Fruit fly (Drosophila melanogaster): ENCODE data around the gene CG3285.

The CG3285 gene

DNA sequence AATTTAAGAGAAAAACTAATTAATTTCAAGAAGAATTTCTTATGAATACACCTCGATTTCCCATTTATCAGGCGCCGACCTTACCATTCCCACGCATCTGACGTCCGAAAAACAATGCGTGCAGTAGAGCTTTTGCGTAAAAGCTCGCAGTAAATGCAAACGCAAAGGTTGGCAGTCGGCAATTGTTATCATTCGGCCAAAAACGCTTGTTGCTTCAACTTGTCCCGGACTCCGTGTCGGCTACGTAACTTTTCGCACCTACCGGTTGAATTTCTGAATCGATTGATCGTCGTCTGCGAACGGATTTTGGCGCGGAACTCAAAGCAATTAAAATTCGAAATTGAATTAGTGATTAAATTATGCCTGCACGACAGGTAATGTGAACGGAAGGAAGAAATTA is 26.8 kb upstream of the CG3285 start, which contains the start of gene CG3277:
Gene CG3277, plus strand, starts transcription at position 208 of the 400 bp plus-strand sequence.
- TF ChIP-seq CG14667 (GFP tag; IDR thresholded peaks at IDR 0.05) (no peak), scrt (GFP tag; optimal IDR thresholded peaks at IDR 0.05) (peak; percentile 42), twi (tag; optimal IDR thresholded peaks at IDR 0.05) (no peak), Jarid2 (GFP tag; optimal IDR thresholded peaks at IDR 0.05) (peak; percentile 0), Pdp1 (GFP tag; optimal IDR thresholded peaks at IDR 0.05) (peak in 1 of 2 experiments; percentile 32), lab (GFP tag; optimal IDR thresholded peaks at IDR 0.05) (peak; percentile 19), chif (GFP tag; optimal IDR thresholded peaks at IDR 0.05) (no peak), ab (GFP tag; optimal IDR thresholded peaks at IDR 0.05) (no peak), CG7928 (GFP tag; optimal IDR thresholded peaks at IDR 0.05) (no peak), CG11695 (GFP tag; IDR thresholded peaks at IDR 0.05) (0 out of 3 replicates have a peak, but pooled peaks have one; percentile 11), Deaf1 (tag; optimal IDR thresholded peaks at IDR 0.05) (peak; percentile 57), CG10274 (GFP tag; optimal IDR thresholded peaks at IDR 0.05) (no peak), sr (GFP tag; IDR thresholded peaks at IDR 0.05) (peak; percentile 7; the same call in 1 of the 3 replicates), prd (optimal IDR thresholded peaks at IDR 0.05) (no peak), prd (GFP tag; IDR thresholded peaks at IDR 0.05) (no peak), chm (GFP tag; IDR thresholded peaks at IDR 0.05) (peak; percentile 13; the same call in 1 of the 2 replicates)

DNA sequence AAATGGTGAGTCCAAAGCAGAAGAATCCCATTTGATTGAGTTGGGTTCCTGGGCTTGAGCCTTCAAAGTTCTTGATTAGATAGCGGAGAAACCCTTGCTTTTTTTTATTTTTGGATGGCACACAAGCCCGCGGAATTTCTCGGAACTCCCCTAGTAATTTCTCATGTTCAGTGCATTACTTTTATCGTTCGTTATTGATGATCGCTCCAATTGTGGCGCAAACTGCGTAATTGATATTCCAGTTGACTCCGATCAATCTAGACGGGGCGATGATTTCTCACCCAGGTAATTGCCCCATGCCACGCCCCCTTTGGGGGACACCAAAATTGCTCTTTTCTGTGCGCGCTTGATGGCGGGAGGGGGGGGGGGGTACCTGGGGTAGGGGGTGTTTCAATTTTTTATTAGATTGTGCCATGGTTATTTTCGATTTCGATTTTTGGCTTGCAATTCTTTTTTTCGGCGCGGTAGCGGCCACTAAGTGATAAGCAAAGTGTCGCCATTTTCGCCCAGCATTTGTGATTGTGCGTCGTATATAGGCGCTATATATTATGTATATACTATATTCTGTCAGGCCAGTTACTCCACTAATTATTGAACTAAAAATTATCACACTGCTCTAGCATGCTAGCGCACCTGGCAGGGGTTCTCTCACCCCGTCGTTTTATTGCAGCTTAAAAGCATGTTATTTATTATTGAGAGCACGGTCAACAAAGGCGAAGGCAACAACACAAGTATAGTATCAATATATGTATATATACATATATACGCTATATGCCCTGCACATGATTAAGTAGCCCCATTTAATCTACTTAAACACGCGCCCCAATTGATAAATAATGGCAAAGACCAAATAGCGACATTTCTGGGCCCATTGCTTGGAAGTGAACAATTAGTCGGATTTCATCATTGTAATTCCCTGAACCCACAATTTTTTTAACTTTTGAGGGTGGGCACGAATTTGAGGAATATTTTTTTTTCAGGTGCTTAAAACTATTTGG is 25.6 kb upstream of the CG3285 start:
- TF ChIP-seq lab (GFP tag; optimal IDR thresholded peaks at IDR 0.05) (peak; percentile 83), CG34376 (GFP tag; optimal IDR thresholded peaks at IDR 0.05) (peak; percentile 34), tio (GFP tag; optimal IDR thresholded peaks at IDR 0.05) (no peak), CG11696 (GFP tag; IDR thresholded peaks at IDR 0.05) (peak; percentile 20; the same call in 1 of the 2 replicates), esg (GFP tag; conservative IDR thresholded peaks at IDR 0.05) (no peak), Med (GFP tag) (peak; percentile 33), CG8388 (GFP tag; optimal IDR thresholded peaks at IDR 0.05) (no peak), prd (optimal IDR thresholded peaks at IDR 0.05) (no peak), prd (GFP tag; IDR thresholded peaks at IDR 0.05) (no peak), exex (tag; optimal IDR thresholded peaks at IDR 0.05) (peak; percentile 88), sug (tag; optimal IDR thresholded peaks at IDR 0.05) (peak; percentile 69), crol (GFP tag; IDR thresholded peaks at IDR 0.05) (peak; percentile 75), cwo (GFP tag; optimal IDR thresholded peaks at IDR 0.05) (peak; percentile 35), Dip3 (GFP tag; optimal IDR thresholded peaks at IDR 0.05) (no peak), CG7987 (GFP tag; optimal IDR thresholded peaks at IDR 0.05) (peak; percentile 14), HLH4C (GFP tag; IDR thresholded peaks at IDR 0.05; ENCODE audit: partially characterized antibody) (0 out of 3 replicates have a peak, but pooled peaks have one; percentile 9), sens (GFP tag) (peak; percentile 42), rib (GFP tag; IDR thresholded peaks at IDR 0.05) (0 out of 2 replicates have a peak, but pooled peaks have one; percentile 16)

DNA sequence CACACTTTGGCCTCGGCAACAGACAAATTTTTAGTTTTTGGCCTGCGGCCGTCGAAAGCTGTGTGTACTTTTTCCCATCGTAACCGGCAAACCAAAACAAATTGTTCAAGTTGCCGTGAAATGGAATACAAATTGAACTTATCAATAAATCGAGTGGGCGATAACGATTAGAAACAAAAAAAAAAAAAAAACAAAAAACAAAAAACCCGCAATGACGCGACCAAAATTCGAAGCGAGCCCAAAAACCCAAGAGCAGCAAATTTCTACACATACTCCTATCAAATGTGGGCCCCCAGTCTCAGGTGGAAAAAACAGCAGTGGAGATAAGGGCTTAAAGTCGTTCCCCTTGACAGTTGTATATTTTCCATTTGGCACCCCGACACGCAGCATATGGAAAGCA is 23.5 kb upstream of the CG3285 start:
- TF ChIP-seq CG31441 (GFP tag; IDR thresholded peaks at IDR 0.05), result no peak
- no peak for TF ChIP-seq tin (GFP tag; optimal IDR thresholded peaks at IDR 0.05)
- TF ChIP-seq usp (GFP tag; optimal IDR thresholded peaks at IDR 0.05), result no peak
- peak; percentile 72 for TF ChIP-seq GATAe (GFP tag; conservative IDR thresholded peaks at IDR 0.05)
- TF ChIP-seq Xrp1 (GFP tag; IDR thresholded peaks at IDR 0.05), result no peak
- no peak for TF ChIP-seq Dp (GFP tag; optimal IDR thresholded peaks at IDR 0.05)
- TF ChIP-seq NFAT (GFP tag; IDR thresholded peaks at IDR 0.05), result no peak
- TF ChIP-seq Hey (tag; optimal IDR thresholded peaks at IDR 0.05), result peak; percentile 79
- no peak for TF ChIP-seq CG34422 (GFP tag; IDR thresholded peaks at IDR 0.05)
- no peak for TF ChIP-seq lbe (GFP tag; optimal IDR thresholded peaks at IDR 0.05)
- no peak for TF ChIP-seq CG2120 (GFP tag; optimal IDR thresholded peaks at IDR 0.05)
- peak; percentile 50 for TF ChIP-seq grn (GFP tag; optimal IDR thresholded peaks at IDR 0.05)
- TF ChIP-seq Rfx (GFP tag; IDR thresholded peaks at IDR 0.05), result no peak
- no peak for TF ChIP-seq jumu (GFP tag; optimal IDR thresholded peaks at IDR 0.05)
- no peak for TF ChIP-seq sima (GFP tag; optimal IDR thresholded peaks at IDR 0.05)
- no peak for TF ChIP-seq D19A (tag; optimal IDR thresholded peaks at IDR 0.05)
- no peak for TF ChIP-seq nerfin-2 (GFP tag; IDR thresholded peaks at IDR 0.05; ENCODE audit: partially characterized antibody)

Measured in whole organism, embryonic.